Fruit fly (Drosophila melanogaster) whole organism: Measurements from ENCODE around the gene SLIRP2.

Experiments used
- CG8478 ChIP-seq: fragments of >200 bp; optimal IDR thresholded peaks from 2 replicates; lab custom pipeline; 2018; ENCODE audit warnings: inconsistent platforms
- Dll ChIP-seq: fragments of >200 bp; optimal IDR thresholded peaks from 2 replicates; lab custom pipeline; 2017
- pan ChIP-seq: fragments of >200 bp; optimal IDR thresholded peaks from 2 replicates; lab custom pipeline; 2017
- psq ChIP-seq: fragments of >200 bp; optimal IDR thresholded peaks from 2 replicates; lab custom pipeline; 2017
- usp ChIP-seq: fragments of >200 bp; optimal IDR thresholded peaks from 2 replicates; lab custom pipeline; 2017; ENCODE audit warnings: missing biosample characterization, missing genetic modification characterization, mixed read lengths

DNA sequence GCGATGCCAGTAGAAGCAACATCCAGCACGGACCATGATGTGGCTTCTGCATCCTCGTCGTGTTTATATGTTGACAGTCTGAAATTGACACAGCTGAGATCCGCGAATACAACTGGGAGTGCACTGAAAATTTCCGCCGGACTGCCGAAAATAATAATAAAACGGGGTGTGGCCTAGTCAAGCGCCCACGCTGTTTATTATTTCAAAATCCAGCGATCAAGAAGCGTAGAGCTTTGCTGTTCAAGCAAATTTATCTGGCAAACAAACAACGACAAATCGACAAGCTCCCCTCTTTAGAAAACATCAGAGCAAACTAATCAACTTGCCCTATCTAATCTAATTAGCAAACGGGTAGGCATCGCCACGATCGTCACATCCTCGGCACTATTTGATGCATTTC, 3.2 kb downstream of the SLIRP2 start:
- no peak for TF ChIP-seq pan (lab: Kevin White, UChicago)
- TF ChIP-seq usp, result no peak
- no peak for TF ChIP-seq psq (lab: Kevin White, UChicago)
- no peak for TF ChIP-seq CG8478
- TF ChIP-seq Dll (lab: Kevin White, UChicago), result no peak
